Worm (Caenorhabditis elegans): Measurements from ENCODE around the gene sem-5.

- TF ChIP-seq daf-8 (GFP tag; IDR thresholded peaks at IDR 0.05) (no peak), skn-1 (tag; optimal IDR thresholded peaks at IDR 0.05) (no peak), spr-1 (tag; optimal IDR thresholded peaks at IDR 0.05) (no peak), jun-1 (tag; optimal IDR thresholded peaks at IDR 0.05) (no peak), unc-39 (tag; optimal IDR thresholded peaks at IDR 0.05) (no peak), dpl-1 (GFP tag; optimal IDR thresholded peaks at IDR 0.05) (no peak), mep-1 (tag; optimal IDR thresholded peaks at IDR 0.05) (no peak), mdl-1 (tag; optimal IDR thresholded peaks at IDR 0.05) (no peak), pha-4 (GFP tag; IDR thresholded peaks at IDR 0.05) (no peak), pha-4 (tag; optimal IDR thresholded peaks at IDR 0.05) (no peak), daf-12 (tag; optimal IDR thresholded peaks at IDR 0.05) (no peak), zag-1 (tag; optimal IDR thresholded peaks at IDR 0.05) (no peak), nhr-77 (tag; optimal IDR thresholded peaks at IDR 0.05) (no peak), mxl-2 (GFP tag; conservative IDR thresholded peaks at IDR 0.05) (no peak), snpc-4 (tag; optimal IDR thresholded peaks at IDR 0.05) (no peak)
Observed at ce11 chrX:7921130-7921529, 40.4 kb downstream of the sem-5 start.
